Worm (Caenorhabditis elegans) whole organism, late embryonic: Measurements from ENCODE around the gene ZK1307.3.

Source experiments
- Y22D7AL.16 ChIP-seq: sonication (generic microtip); optimal IDR thresholded peaks from 2 replicates; lab custom pipeline; 2016; ENCODE audit warnings: missing genetic modification characterization, missing compliant biosample characterization
- ceh-19 ChIP-seq: fragments of 200-800 bp; sonication (Bioruptor generic); optimal IDR thresholded peaks from 2 replicates; lab custom pipeline; 2018; ENCODE audit warnings: mild to moderate bottlenecking, missing genetic modification characterization, missing compliant biosample characterization
- ceh-24 ChIP-seq: sonication (generic microtip); optimal IDR thresholded peaks from 2 replicates; lab custom pipeline; 2016; ENCODE audit warnings: mild to moderate bottlenecking, missing genetic modification characterization, missing compliant biosample characterization
- dve-1 ChIP-seq: sonication (generic microtip); optimal IDR thresholded peaks from 2 replicates; lab custom pipeline; 2017; ENCODE audit warnings: antibody characterized with exemption, mild to moderate bottlenecking, missing genetic modification characterization, missing compliant biosample characterization
- eyg-1 ChIP-seq: sonication (generic microtip); optimal IDR thresholded peaks from 2 replicates; lab custom pipeline; 2016; ENCODE audit warnings: missing genotype, missing genetic modification characterization, missing compliant biosample characterization
- hlh-30 ChIP-seq: sonication (generic microtip); optimal IDR thresholded peaks from 2 replicates; lab custom pipeline; 2017; ENCODE audit warnings: antibody characterized with exemption, missing genetic modification characterization, missing compliant biosample characterization; ENCODE audit not compliant: insufficient read depth
- mec-3 ChIP-seq: sonication (generic microtip); optimal IDR thresholded peaks from 2 replicates; lab custom pipeline; 2016; ENCODE audit warnings: borderline replicate concordance, missing genetic modification characterization, missing compliant biosample characterization
- ztf-16 ChIP-seq: sonication (generic microtip); optimal IDR thresholded peaks from 2 replicates; lab custom pipeline; 2017; ENCODE audit warnings: missing genetic modification characterization, missing compliant biosample characterization

ZK1307.3 gene

DNA sequence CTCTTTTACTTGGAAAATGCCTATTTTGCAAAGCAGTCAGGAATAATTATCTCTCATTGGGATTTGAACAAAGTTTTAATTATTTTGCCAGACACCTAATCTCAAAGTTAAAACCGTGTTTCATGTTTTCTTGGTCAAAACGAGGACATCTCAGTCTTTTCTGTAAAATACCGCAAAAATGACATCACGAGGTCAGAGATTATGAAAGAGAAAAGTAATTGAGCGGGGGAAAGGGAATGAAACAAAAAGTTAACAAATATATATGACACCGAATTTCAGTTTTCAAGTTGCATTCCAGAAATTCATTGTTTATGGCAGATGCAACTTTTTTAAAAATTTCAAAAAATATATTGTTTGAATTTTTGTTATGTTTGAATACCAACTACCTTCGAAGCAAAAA is 50.3 kb downstream of the ZK1307.3 start:
- TF ChIP-seq dve-1 (tag; lab: Kevin White, UChicago) (no peak), eyg-1 (tag; lab: Kevin White, UChicago) (no peak), ztf-16 (tag; lab: Kevin White, UChicago) (no peak), Y22D7AL.16 (tag; lab: Kevin White, UChicago) (no peak), mec-3 (no peak), ceh-19 (GFP tag; lab: Kevin White, UChicago) (no peak), hlh-30 (no peak), ceh-24 (no peak)
